Worm (Caenorhabditis elegans): ENCODE measurements around the gene clec-174.

- TF ChIP-seq sptf-1 (tag; optimal IDR thresholded peaks at IDR 0.05) (no peak), ces-1 (GFP tag; optimal IDR thresholded peaks at IDR 0.05) (no peak), lin-13 (tag; optimal IDR thresholded peaks at IDR 0.05) (no peak), nhr-12 (tag; optimal IDR thresholded peaks at IDR 0.05) (no peak), mab-5 (tag; optimal IDR thresholded peaks at IDR 0.05) (no peak), mls-2 (tag; optimal IDR thresholded peaks at IDR 0.05) (no peak), unc-62 (GFP tag; optimal IDR thresholded peaks at IDR 0.05) (no peak), nhr-237 (tag; optimal IDR thresholded peaks at IDR 0.05) (no peak)
Observed at ce11 chrIV:3973049-3973448, 31.5 kb upstream of the clec-174 start, which contains the start of gene clec-79.

Measured in whole organism, mixed stage, embryonic.